Worm (Caenorhabditis elegans) whole organism, young adult: Measurements from ENCODE around the gene K02D10.3.

Experiments
- B0336.3 ChIP-seq: fragments of 200-800 bp; sonication (Bioruptor generic); IDR thresholded peaks from 2 replicates; pipeline ENCODE4 v1.3.6; 2022; ENCODE audit warnings: missing genetic modification characterization, missing compliant biosample characterization
- C06A6.2 ChIP-seq: fragments of 200-800 bp; sonication (Bioruptor generic); conservative IDR thresholded peaks from 2 replicates; pipeline ENCODE4 v1.3.6; 2022; ENCODE audit warnings: missing genetic modification characterization, missing compliant biosample characterization
- F22D6.2 ChIP-seq: sonication (generic microtip); optimal IDR thresholded peaks from 2 replicates; lab custom pipeline; 2016; ENCODE audit warnings: mild to moderate bottlenecking, missing genetic modification characterization, missing compliant biosample characterization
- F23B12.7 ChIP-seq: sonication (generic microtip); optimal IDR thresholded peaks from 2 replicates; lab custom pipeline; 2017; ENCODE audit warnings: missing genetic modification characterization, mild to moderate bottlenecking, missing compliant biosample characterization, antibody characterized with exemption, moderate library complexity; ENCODE audit not compliant: insufficient read depth
- F33H1.4 ChIP-seq: fragments of 200-800 bp; sonication (Bioruptor generic); IDR thresholded peaks from 2 replicates; pipeline ENCODE4 v1.3.6; 2022; ENCODE audit warnings: missing genetic modification reagents, missing genetic modification characterization, missing compliant biosample characterization
- F52B5.7 ChIP-seq: sonication (generic microtip); optimal IDR thresholded peaks from 2 replicates; lab custom pipeline; 2016; ENCODE audit warnings: mild to moderate bottlenecking, missing genetic modification characterization, missing compliant biosample characterization
- F57C9.4 ChIP-seq: sonication (generic microtip); optimal IDR thresholded peaks from 2 replicates; lab custom pipeline; 2017; ENCODE audit warnings: mild to moderate bottlenecking, missing genetic modification characterization, missing compliant biosample characterization
- K12H6.12 ChIP-seq: fragments of 200-800 bp; sonication (Bioruptor generic); optimal IDR thresholded peaks from 2 replicates; lab custom pipeline; 2018; ENCODE audit warnings: mild to moderate bottlenecking, missing genetic modification characterization, missing compliant biosample characterization
- T07F8.4 ChIP-seq: sonication (generic microtip); optimal IDR thresholded peaks from 2 replicates; lab custom pipeline; 2016; ENCODE audit warnings: mild to moderate bottlenecking, missing genetic modification characterization, moderate library complexity, missing compliant biosample characterization
- T26A5.8 ChIP-seq: sonication (generic microtip); optimal IDR thresholded peaks from 2 replicates; lab custom pipeline; 2016; ENCODE audit warnings: missing genetic modification characterization, missing compliant biosample characterization
- Y53F4B.3 ChIP-seq: fragments of 200-800 bp; sonication (Bioruptor generic); IDR thresholded peaks from 2 replicates; pipeline ENCODE4 v1.3.6; 2022; ENCODE audit warnings: missing genetic modification reagents, missing genetic modification characterization, missing compliant biosample characterization
- Y53G8AR.9 ChIP-seq: fragments of 200-800 bp; sonication (Bioruptor generic); conservative IDR thresholded peaks from 2 replicates; pipeline ENCODE4 v1.3.6; 2022; ENCODE audit warnings: missing genetic modification reagents, missing genetic modification characterization, missing compliant biosample characterization
- Y95B8A.8 ChIP-seq: fragments of 200-800 bp; sonication (Bioruptor generic); IDR thresholded peaks from 2 replicates; pipeline ENCODE4 v1.3.6; 2022; ENCODE audit warnings: missing genetic modification reagents, missing genetic modification characterization, missing compliant biosample characterization
- ZK185.1 ChIP-seq: sonication (generic microtip); optimal IDR thresholded peaks from 2 replicates; lab custom pipeline; 2016; ENCODE audit warnings: mild to moderate bottlenecking, missing genetic modification characterization, missing compliant biosample characterization; ENCODE audit not compliant: poor library complexity, severe bottlenecking
- aptf-2 ChIP-seq: fragments of 200-800 bp; sonication (Bioruptor generic); conservative IDR thresholded peaks from 2 replicates; pipeline ENCODE4 v1.3.6; 2022; ENCODE audit warnings: missing genetic modification reagents, missing genetic modification characterization, missing compliant biosample characterization
- atf-7 ChIP-seq: sonication (generic microtip); optimal IDR thresholded peaks from 2 replicates; lab custom pipeline; 2017; ENCODE audit warnings: mild to moderate bottlenecking, missing genetic modification characterization, missing compliant biosample characterization
- attf-5 ChIP-seq: fragments of 200-800 bp; sonication (Bioruptor generic); optimal IDR thresholded peaks from 2 replicates; lab custom pipeline; 2018; ENCODE audit warnings: mild to moderate bottlenecking, missing genetic modification characterization, missing compliant biosample characterization
- attf-6 ChIP-seq: fragments of 200-800 bp; sonication (Bioruptor generic); IDR thresholded peaks from 2 replicates; pipeline ENCODE4 v1.3.6; 2022; ENCODE audit warnings: missing genetic modification reagents, missing genetic modification characterization, missing compliant biosample characterization
- die-1 ChIP-seq: sonication (generic microtip); optimal IDR thresholded peaks from 2 replicates; lab custom pipeline; 2016; ENCODE audit warnings: missing genotype, mild to moderate bottlenecking, missing genetic modification characterization, missing compliant biosample characterization
- dox-1 ChIP-seq: fragments of 200-800 bp; sonication (Bioruptor generic); IDR thresholded peaks from 2 replicates; pipeline ENCODE4 v1.3.6; 2022; ENCODE audit warnings: missing genetic modification reagents, missing genetic modification characterization, missing compliant biosample characterization
- dpff-1 ChIP-seq: sonication (generic microtip); optimal IDR thresholded peaks from 2 replicates; lab custom pipeline; 2017; ENCODE audit warnings: mild to moderate bottlenecking, missing genetic modification characterization, missing compliant biosample characterization
- egrh-3 ChIP-seq: fragments of 200-800 bp; sonication (Bioruptor generic); IDR thresholded peaks from 2 replicates; pipeline ENCODE4 v1.3.6; 2022; ENCODE audit warnings: missing genetic modification reagents, missing genetic modification characterization, missing compliant biosample characterization
- hlh-12 ChIP-seq: sonication (generic microtip); optimal IDR thresholded peaks from 2 replicates; lab custom pipeline; 2016; ENCODE audit warnings: missing genetic modification characterization, missing compliant biosample characterization
- hlh-26 ChIP-seq: fragments of 200-800 bp; sonication (Bioruptor generic); conservative IDR thresholded peaks from 2 replicates; pipeline ENCODE4 v1.3.6; 2022; ENCODE audit warnings: missing genetic modification reagents, missing genetic modification characterization, missing compliant biosample characterization
- hrde-1 ChIP-seq: sonication (generic microtip); optimal IDR thresholded peaks from 2 replicates; lab custom pipeline; 2016; ENCODE audit warnings: missing genetic modification characterization, mild to moderate bottlenecking, missing compliant biosample characterization, moderate library complexity, missing genotype, missing genetic modification reagents, borderline replicate concordance
- lag-1 ChIP-seq: fragments of 200-800 bp; sonication (Bioruptor generic); IDR thresholded peaks from 2 replicates; pipeline ENCODE4 v1.3.6; 2022; ENCODE audit warnings: missing genetic modification reagents, missing genetic modification characterization, missing compliant biosample characterization
- let-526 ChIP-seq: fragments of 200-800 bp; sonication (Bioruptor generic); IDR thresholded peaks from 2 replicates; pipeline ENCODE4 v1.3.6; 2022; ENCODE audit warnings: missing genetic modification reagents, missing genetic modification characterization, missing compliant biosample characterization
- let-607 ChIP-seq, 2 experiments: fragments of 200-800 bp in 1 of 2; sonication (Bioruptor generic) in 1 of 2; sonication (generic microtip) in 1 of 2; optimal IDR thresholded peaks; 2 replicates each; lab custom pipeline; 2016 to 2018; ENCODE audit warnings: mild to moderate bottlenecking in 2 of 2, missing compliant biosample characterization in 2 of 2, missing genetic modification characterization in 2 of 2, moderate library complexity in 2 of 2, missing genotype in 1 of 2
- lin-26 ChIP-seq: fragments of 200-800 bp; sonication (Bioruptor generic); IDR thresholded peaks from 2 replicates; pipeline ENCODE4 v1.3.6; 2022; ENCODE audit warnings: missing genetic modification reagents, missing genetic modification characterization, missing compliant biosample characterization
- lin-35 ChIP-seq, 3 experiments: fragments of 150-350 bp in 2 of 3; sonication (generic microtip) in 1 of 3; optimal IDR thresholded peaks; 2 replicates each; lab custom pipeline; 2014 to 2018; ENCODE audit warnings: missing biosample characterization in 3 of 3, missing genetic modification characterization in 3 of 3, missing genetic modification reagents in 3 of 3
- lin-40 ChIP-seq: sonication (generic microtip); optimal IDR thresholded peaks from 2 replicates; lab custom pipeline; 2016; ENCODE audit warnings: missing genetic modification characterization, mild to moderate bottlenecking, missing compliant biosample characterization, missing genotype, missing genetic modification reagents
- lin-54 ChIP-seq: fragments of 200-800 bp; sonication (Bioruptor generic); optimal IDR thresholded peaks from 2 replicates; lab custom pipeline; 2018; ENCODE audit warnings: mild to moderate bottlenecking, missing genetic modification characterization, missing compliant biosample characterization
- lsl-1 ChIP-seq: fragments of 200-800 bp; sonication (Bioruptor generic); optimal IDR thresholded peaks from 2 replicates; lab custom pipeline; 2018; ENCODE audit warnings: mild to moderate bottlenecking, missing genetic modification characterization, moderate library complexity, missing compliant biosample characterization
- madf-10 ChIP-seq: sonication (generic microtip); optimal IDR thresholded peaks from 2 replicates; lab custom pipeline; 2016; ENCODE audit warnings: mild to moderate bottlenecking, missing genetic modification characterization, missing compliant biosample characterization
- madf-6 ChIP-seq: fragments of 200-800 bp; sonication (Bioruptor generic); IDR thresholded peaks from 2 replicates; pipeline ENCODE4 v1.3.6; 2022; ENCODE audit warnings: missing genetic modification reagents, missing genetic modification characterization, missing compliant biosample characterization
- madf-8 ChIP-seq: fragments of 200-800 bp; sonication (Bioruptor generic); conservative IDR thresholded peaks from 2 replicates; pipeline ENCODE4 v1.3.6; 2022; ENCODE audit warnings: missing genetic modification reagents, missing genetic modification characterization, missing compliant biosample characterization
- mcd-1 ChIP-seq: fragments of 200-800 bp; sonication (Bioruptor generic); IDR thresholded peaks from 2 replicates; pipeline ENCODE4 v1.3.6; 2022; ENCODE audit warnings: missing genetic modification reagents, missing genetic modification characterization, missing compliant biosample characterization
- mes-4 ChIP-seq: sonication (generic microtip); optimal IDR thresholded peaks from 2 replicates; lab custom pipeline; 2016; ENCODE audit warnings: missing genotype, missing genetic modification characterization, missing compliant biosample characterization
- mxl-1 ChIP-seq: sonication (generic microtip); optimal IDR thresholded peaks from 2 replicates; lab custom pipeline; 2016; ENCODE audit warnings: missing genetic modification characterization, missing compliant biosample characterization
- nfya-2 ChIP-seq: fragments of 200-800 bp; sonication (Bioruptor generic); IDR thresholded peaks from 2 replicates; pipeline ENCODE4 v1.3.6; 2022; ENCODE audit warnings: missing genetic modification reagents, missing genetic modification characterization, missing compliant biosample characterization
- nhr-179 ChIP-seq: sonication (generic microtip); optimal IDR thresholded peaks from 2 replicates; lab custom pipeline; 2016; ENCODE audit warnings: mild to moderate bottlenecking, missing genetic modification characterization, missing compliant biosample characterization
- nhr-80 ChIP-seq: sonication (generic microtip); optimal IDR thresholded peaks from 2 replicates; lab custom pipeline; 2016; ENCODE audit warnings: missing genetic modification characterization, missing compliant biosample characterization
- pha-4 ChIP-seq: fragments of 150-350 bp; sonication (generic microtip); optimal IDR thresholded peaks from 2 replicates; lab custom pipeline; 2014; ENCODE audit warnings: missing biosample characterization, missing genetic modification reagents, missing genetic modification characterization
- rpc-1 ChIP-seq, 2 experiments: fragments of 150-350 bp in 1 of 2; sonication (generic microtip) in 1 of 2; optimal IDR thresholded peaks; 2 replicates each; lab custom pipeline; 2014 to 2018; ENCODE audit warnings: missing biosample characterization in 1 of 2, missing genetic modification characterization in 1 of 2, missing genetic modification reagents in 1 of 2, missing genotype in 1 of 2
- xnd-1 ChIP-seq: sonication (generic microtip); optimal IDR thresholded peaks from 2 replicates; lab custom pipeline; 2016; ENCODE audit warnings: missing genotype, missing genetic modification reagents, missing genetic modification characterization, missing compliant biosample characterization
- ztf-22 ChIP-seq: fragments of 200-800 bp; sonication (Bioruptor generic); optimal IDR thresholded peaks from 2 replicates; lab custom pipeline; 2018; ENCODE audit warnings: mild to moderate bottlenecking, missing genetic modification characterization, moderate library complexity, missing compliant biosample characterization
- ztf-25 ChIP-seq: fragments of 200-800 bp; sonication (Bioruptor generic); IDR thresholded peaks from 2 replicates; pipeline ENCODE4 v1.3.6; 2022; ENCODE audit warnings: missing genetic modification reagents, missing genetic modification characterization, missing compliant biosample characterization

The K02D10.3 gene

ce11 chrIII:8797211-8797733 is 25.5 kb upstream of the K02D10.3 start (continued):
- peak; percentile 82 for TF ChIP-seq madf-10
- no peak for TF ChIP-seq hlh-26 (GFP tag; lab: Robert Waterston, UW)
- TF ChIP-seq nhr-80 (tag; lab: Kevin White, UChicago) = peak; percentile 99
- no peak for TF ChIP-seq rpc-1 (optimal IDR thresholded peaks at IDR 0.05; lab: Kevin White, UChicago)
- no peak for TF ChIP-seq rpc-1 (tag; optimal IDR thresholded peaks at IDR 0.05; lab: Kevin White, UChicago)
- TF ChIP-seq hrde-1 (tag; lab: Kevin White, UChicago) = no peak
- no peak for TF ChIP-seq aptf-2 (GFP tag; lab: Robert Waterston, UW)
- TF ChIP-seq let-607 (tag; optimal IDR thresholded peaks at IDR 0.05; lab: Kevin White, UChicago) = peak; percentile 9 to 78
- no peak for TF ChIP-seq Y53G8AR.9
- peak; percentile 81 for TF ChIP-seq ztf-22
- no peak for TF ChIP-seq F23B12.7
- TF ChIP-seq let-526 (GFP tag; lab: Robert Waterston, UW) = no peak
- peak; percentile 69; the same call in 1 of the 2 replicates for TF ChIP-seq lin-26 (GFP tag; lab: Robert Waterston, UW)
- no peak for TF ChIP-seq nhr-179 (tag; lab: Kevin White, UChicago)
- TF ChIP-seq lin-35 (GFP tag; optimal IDR thresholded peaks at IDR 0.05; lab: Kevin White, UChicago) = peak in 1 of 3 experiments; percentile 74
- peak; percentile 84 for TF ChIP-seq ZK185.1 (tag; lab: Kevin White, UChicago)
- TF ChIP-seq mcd-1 = peak; percentile 55
- TF ChIP-seq egrh-3 (GFP tag; lab: Robert Waterston, UW) = peak; percentile 25; the same call in 1 of the 2 replicates
- TF ChIP-seq madf-8 = no peak
- TF ChIP-seq dox-1 (GFP tag; lab: Robert Waterston, UW) = peak; percentile 87
- no peak for TF ChIP-seq T07F8.4
- TF ChIP-seq mxl-1 (tag; lab: Kevin White, UChicago) = no peak
- peak; percentile 20 for TF ChIP-seq lin-54 (GFP tag; lab: Kevin White, UChicago)
- no peak for TF ChIP-seq hlh-12
- TF ChIP-seq die-1 (tag; lab: Kevin White, UChicago) = peak; percentile 61
- peak; percentile 29 for TF ChIP-seq F22D6.2 (tag; lab: Kevin White, UChicago)
- TF ChIP-seq B0336.3 = peak; percentile 81
- no peak for TF ChIP-seq T26A5.8
- 0 out of 2 replicates have a peak, but pooled peaks have one; percentile 6 for TF ChIP-seq F33H1.4 (GFP tag; lab: Robert Waterston, UW)
- TF ChIP-seq atf-7 (tag; lab: Kevin White, UChicago) = peak; percentile 90
- peak; percentile 91 for TF ChIP-seq lin-40 (tag; lab: Kevin White, UChicago)
- peak; percentile 89 for TF ChIP-seq attf-5 (GFP tag; lab: Kevin White, UChicago)
- peak; percentile 65 for TF ChIP-seq C06A6.2 (GFP tag; lab: Robert Waterston, UW)
- TF ChIP-seq nfya-2 (GFP tag; lab: Robert Waterston, UW) = no peak
- peak; percentile 81 for TF ChIP-seq K12H6.12
- peak; percentile 9 for TF ChIP-seq lsl-1
- no peak for TF ChIP-seq lag-1 (GFP tag; lab: Robert Waterston, UW)
- no peak for TF ChIP-seq Y53F4B.3 (GFP tag; lab: Robert Waterston, UW)
- no peak for TF ChIP-seq Y95B8A.8 (GFP tag; lab: Robert Waterston, UW)

- TF ChIP-seq F57C9.4 (no peak), madf-8 (no peak), mes-4 (tag; lab: Kevin White, UChicago) (no peak), T07F8.4 (peak; percentile 28), F52B5.7 (tag; lab: Kevin White, UChicago) (no peak), dpff-1 (tag; lab: Kevin White, UChicago) (no peak), lin-54 (GFP tag; lab: Kevin White, UChicago) (peak; percentile 44), xnd-1 (tag; lab: Kevin White, UChicago) (no peak), aptf-2 (GFP tag; lab: Robert Waterston, UW) (0 out of 2 replicates have a peak, but pooled peaks have one; percentile 59), atf-7 (tag; lab: Kevin White, UChicago) (peak; percentile 86), pha-4 (tag; lab: Kevin White, UChicago) (peak; percentile 49), attf-6 (no peak), ztf-25 (no peak), madf-6 (GFP tag; lab: Robert Waterston, UW) (peak; percentile 34; the same call in 1 of the 2 replicates)
Observed at ce11 chrIII:8795595-8796141, 23.9 kb upstream of the K02D10.3 start.
